Worm (Caenorhabditis elegans): ENCODE measurements around the gene comt-2.
"Not testable (repeated sequence)": the region's sequence is repeated elsewhere in the genome, so short reads cannot be mapped to it uniquely, and the experiment has no call there.

The comt-2 gene

DNA sequence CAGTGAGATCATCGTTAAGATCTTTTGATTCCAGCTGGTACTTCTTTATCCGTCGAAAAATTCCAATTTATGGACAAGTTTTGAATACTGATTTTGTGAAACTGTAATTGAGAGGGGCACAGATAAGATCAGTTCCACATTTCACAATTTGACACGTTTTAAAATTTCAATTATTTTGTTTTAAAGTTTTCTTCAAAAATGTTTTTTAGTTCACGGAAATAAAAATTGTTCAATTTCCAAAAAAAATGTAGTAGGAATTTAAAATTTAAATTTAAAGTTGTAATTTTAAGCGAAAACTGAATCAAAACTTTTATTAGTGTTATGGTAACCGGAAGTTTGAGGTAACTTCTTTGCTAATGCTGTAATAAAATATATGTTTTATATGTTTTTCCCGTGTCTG lies 23.3 kb upstream of the comt-2 start, which contains the start of gene F36D3.4:
F36D3.4 (minus strand) TSS at position 101 of the 400 bp plus-strand sequence.
- TF ChIP-seq tbx-2 (tag; optimal IDR thresholded peaks at IDR 0.05) (no peak), ceh-31 (tag; optimal IDR thresholded peaks at IDR 0.05) (no peak), F13H6.1 (tag; optimal IDR thresholded peaks at IDR 0.05) (no peak), ztf-16 (tag; optimal IDR thresholded peaks at IDR 0.05) (no peak), ceh-9 (tag; optimal IDR thresholded peaks at IDR 0.05) (no peak)

- not testable (repeated sequence) for TF ChIP-seq pax-1 (tag; optimal IDR thresholded peaks at IDR 0.05); unc-3 (GFP tag; conservative IDR thresholded peaks at IDR 0.05); unc-3 (tag; optimal IDR thresholded peaks at IDR 0.05); fkh-10 (GFP tag; optimal IDR thresholded peaks at IDR 0.05)
Measured at ce11 chrV:16515140-16515539, 20.9 kb upstream of the comt-2 start, which contains the start of gene F36D3.5. Gene F36D3.5, minus strand, starts transcription at chrV:16515240.

- TF ChIP-seq pha-4 (tag; optimal IDR thresholded peaks at IDR 0.05) (no peak), che-1 (tag; optimal IDR thresholded peaks at IDR 0.05) (no peak), sox-2 (GFP tag; IDR thresholded peaks at IDR 0.05) (no peak), nhr-11 (tag; optimal IDR thresholded peaks at IDR 0.05) (no peak), fkh-10 (GFP tag; optimal IDR thresholded peaks at IDR 0.05) (no peak), syd-9 (tag; optimal IDR thresholded peaks at IDR 0.05) (no peak)
Measured at ce11 chrV:16508667-16509066, 14.4 kb upstream of the comt-2 start, which contains the start of gene srr-3. Gene srr-3, minus strand, starts transcription at chrV:16508767.

- no peak for TF ChIP-seq ref-2 (tag; optimal IDR thresholded peaks at IDR 0.05)
- TF ChIP-seq ceh-31 (tag; optimal IDR thresholded peaks at IDR 0.05) = no peak
- no peak for TF ChIP-seq ceh-24 (tag; optimal IDR thresholded peaks at IDR 0.05)
- TF ChIP-seq mec-3 (tag; optimal IDR thresholded peaks at IDR 0.05; ENCODE audit: borderline replicate concordance) = no peak
- TF ChIP-seq ahr-1 (tag; optimal IDR thresholded peaks at IDR 0.05) = no peak
- TF ChIP-seq tbx-7 (tag; optimal IDR thresholded peaks at IDR 0.05) = no peak
- TF ChIP-seq madf-2 (tag; optimal IDR thresholded peaks at IDR 0.05) = no peak
- no peak for TF ChIP-seq lim-6 (tag; optimal IDR thresholded peaks at IDR 0.05)
Measured at ce11 chrV:16506650-16507049, 12.4 kb upstream of the comt-2 start.

DNA sequence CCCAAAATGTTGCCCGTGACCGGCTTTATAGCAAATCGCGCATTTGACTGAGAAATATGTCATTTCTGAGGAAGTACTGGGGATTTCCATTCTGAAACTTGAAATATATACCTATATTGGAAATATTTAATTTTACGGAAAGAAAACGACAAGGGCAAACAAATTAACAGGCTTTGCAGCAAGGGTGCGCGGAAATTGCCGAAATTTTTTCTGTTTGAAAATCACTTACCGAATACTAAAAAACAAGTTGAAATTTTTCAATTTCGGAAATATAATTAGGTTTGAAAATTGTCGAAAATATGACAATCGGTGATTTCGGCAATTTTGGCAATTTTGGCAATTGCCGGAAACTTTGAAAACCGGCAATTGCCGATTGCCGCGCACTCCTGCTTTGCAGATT lies 11.5 kb upstream of the comt-2 start, which contains the start of gene nhr-54:
nhr-54 (minus strand) TSS at position 101 of the 400 bp plus-strand sequence.
- TF ChIP-seq ceh-31 (tag; optimal IDR thresholded peaks at IDR 0.05) (no peak), ceh-24 (tag; optimal IDR thresholded peaks at IDR 0.05) (no peak), hlh-8 (tag; optimal IDR thresholded peaks at IDR 0.05) (no peak), ceh-45 (GFP tag; IDR thresholded peaks at IDR 0.05) (no peak), nhr-11 (tag; optimal IDR thresholded peaks at IDR 0.05) (no peak), madf-2 (tag; optimal IDR thresholded peaks at IDR 0.05) (no peak), fkh-6 (tag; optimal IDR thresholded peaks at IDR 0.05) (no peak), dve-1 (tag; optimal IDR thresholded peaks at IDR 0.05) (no peak), zip-5 (tag; optimal IDR thresholded peaks at IDR 0.05) (no peak), npax-4 (tag; optimal IDR thresholded peaks at IDR 0.05) (no peak), fax-1 (tag; optimal IDR thresholded peaks at IDR 0.05) (no peak)

DNA sequence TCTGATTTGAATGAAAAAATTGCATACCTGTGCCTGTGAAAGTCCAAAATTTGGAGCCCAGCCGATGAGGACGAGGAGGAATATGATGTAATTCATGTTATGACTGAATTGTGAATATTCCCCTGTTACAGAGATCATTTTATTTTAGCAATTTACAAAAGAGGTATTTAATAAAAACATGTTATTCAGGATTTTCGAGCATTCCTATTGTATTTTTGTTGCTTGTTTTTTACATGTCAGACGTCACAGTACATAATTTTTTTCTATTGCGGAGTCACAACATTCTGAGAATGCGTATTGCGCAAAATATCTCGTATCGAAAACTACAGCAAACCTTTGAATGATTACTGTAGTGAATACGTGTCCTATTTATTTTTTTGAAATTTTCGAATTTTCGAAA lies 8.9 kb upstream of the comt-2 start, which contains the start of gene F36D3.14:
F36D3.14 (minus strand) TSS at position 101 of the 400 bp plus-strand sequence.
- TF ChIP-seq elt-4 (tag; optimal IDR thresholded peaks at IDR 0.05) = no peak
- no peak for TF ChIP-seq pat-9 (tag; optimal IDR thresholded peaks at IDR 0.05)
- no peak for TF ChIP-seq unc-3 (GFP tag; conservative IDR thresholded peaks at IDR 0.05)
- no peak for TF ChIP-seq unc-3 (tag; optimal IDR thresholded peaks at IDR 0.05)
- TF ChIP-seq hlh-30 (tag; optimal IDR thresholded peaks at IDR 0.05; ENCODE audit: insufficient read depth) = no peak
- no peak for TF ChIP-seq gmeb-2 (tag; optimal IDR thresholded peaks at IDR 0.05)
- no peak for TF ChIP-seq unc-55 (GFP tag; optimal IDR thresholded peaks at IDR 0.05)
- no peak for TF ChIP-seq ahr-1 (tag; optimal IDR thresholded peaks at IDR 0.05)
- no peak for TF ChIP-seq dmd-4 (tag; optimal IDR thresholded peaks at IDR 0.05; ENCODE audit: borderline replicate concordance)
- TF ChIP-seq pha-2 (tag; optimal IDR thresholded peaks at IDR 0.05) = no peak
- no peak for TF ChIP-seq ceh-30 (tag; optimal IDR thresholded peaks at IDR 0.05)
- no peak for TF ChIP-seq ceh-24 (tag; optimal IDR thresholded peaks at IDR 0.05)
- TF ChIP-seq ceh-18 (tag; optimal IDR thresholded peaks at IDR 0.05) = no peak
- TF ChIP-seq unc-42 (tag; optimal IDR thresholded peaks at IDR 0.05) = no peak
